Worm (Caenorhabditis elegans) whole organism, mixed stage, embryonic: ENCODE data around the gene zip-10.

Experiments used
- mep-1 ChIP-seq: fragments of 150-350 bp; optimal IDR thresholded peaks from 2 replicates; lab custom pipeline; 2017; ENCODE audit warnings: missing biosample characterization, missing genetic modification reagents, missing genetic modification characterization, inconsistent platforms
- nhr-28 ChIP-seq: fragments of 150-350 bp; optimal IDR thresholded peaks from 2 replicates; lab custom pipeline; 2014; ENCODE audit warnings: missing biosample characterization, missing genetic modification characterization
- snpc-4 ChIP-seq: fragments of 150-350 bp; optimal IDR thresholded peaks from 2 replicates; lab custom pipeline; 2014; ENCODE audit warnings: missing biosample characterization, missing genetic modification characterization
- unc-39 ChIP-seq: fragments of 150-350 bp; optimal IDR thresholded peaks from 2 replicates; lab custom pipeline; 2014; ENCODE audit warnings: missing biosample characterization, missing genetic modification characterization
- unc-62 ChIP-seq: fragments of 150-350 bp; optimal IDR thresholded peaks from 2 replicates; lab custom pipeline; 2014; ENCODE audit warnings: missing biosample characterization, missing genetic modification reagents, missing genetic modification characterization

DNA sequence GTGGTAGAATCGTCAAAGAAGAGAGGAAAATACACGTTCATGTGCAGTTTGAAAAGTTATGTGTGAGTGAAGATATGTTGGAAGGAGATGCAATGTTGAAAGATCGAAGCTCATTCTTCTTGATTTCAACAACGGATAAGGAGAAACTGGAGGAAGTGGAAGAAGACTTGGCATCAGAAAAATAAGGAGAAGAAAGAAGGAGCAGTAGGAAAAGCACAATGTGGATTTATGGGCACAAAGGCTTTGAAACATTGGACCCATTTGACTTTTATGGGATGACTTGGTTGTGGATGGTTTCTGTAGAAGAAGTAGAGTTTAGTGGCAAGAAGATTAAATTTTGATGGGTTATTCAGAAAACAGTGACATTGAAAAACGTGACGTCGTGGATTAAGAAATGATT is 30.5 kb downstream of the zip-10 start:
- TF ChIP-seq unc-39 (tag; lab: Kevin White, UChicago) = no peak
- no peak for TF ChIP-seq mep-1 (tag; lab: Kevin White, UChicago)
- no peak for TF ChIP-seq nhr-28 (tag; lab: Kevin White, UChicago)
- TF ChIP-seq snpc-4 (tag; lab: Kevin White, UChicago) = no peak
- no peak for TF ChIP-seq unc-62 (GFP tag; lab: Kevin White, UChicago)
